Worm (Caenorhabditis elegans): ENCODE results near the gene C25F9.14.

C25F9.14 gene

DNA sequence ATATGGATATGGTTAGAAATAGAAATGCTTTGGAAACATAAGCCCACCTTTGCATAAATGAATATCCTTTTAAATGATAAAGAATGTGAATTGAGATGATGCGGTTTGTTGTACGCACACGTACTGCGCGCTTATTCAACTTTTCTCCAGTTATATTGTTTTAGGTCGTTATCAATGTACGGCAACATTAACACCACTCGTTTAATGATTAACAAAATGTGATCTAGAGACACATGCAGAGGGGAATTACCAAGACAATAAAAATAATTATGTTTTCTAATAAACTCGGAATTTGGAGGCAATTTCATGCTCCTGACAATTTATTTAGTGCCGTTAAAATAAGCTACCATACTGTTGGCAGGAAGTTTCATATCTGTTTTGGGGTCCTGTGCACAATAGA lies 9.2 kb downstream of the C25F9.14 start, which contains the start of gene M04C3.1:
TSS of gene M04C3.1 (minus strand) at position 164 of the 400 bp plus-strand sequence.
- no peak for TF ChIP-seq daf-16 (GFP tag; optimal IDR thresholded peaks at IDR 0.05)
- peak; percentile 71 for TF ChIP-seq daf-16 (tag; optimal IDR thresholded peaks at IDR 0.05)
- no peak for TF ChIP-seq R02D3.7 (tag; optimal IDR thresholded peaks at IDR 0.05)
- no peak for TF ChIP-seq zfp-3 (GFP tag; conservative IDR thresholded peaks at IDR 0.05)
- no peak for TF ChIP-seq rbr-2 (tag; optimal IDR thresholded peaks at IDR 0.05)
- no peak for TF ChIP-seq lir-3 (tag; optimal IDR thresholded peaks at IDR 0.05)
- TF ChIP-seq lin-39 (tag; optimal IDR thresholded peaks at IDR 0.05): no peak
- TF ChIP-seq ctbp-1 (GFP tag; IDR thresholded peaks at IDR 0.05): no peak
- no peak for TF ChIP-seq tra-1 (GFP tag; IDR thresholded peaks at IDR 0.05)
- no peak for TF ChIP-seq T20F7.1 (GFP tag; optimal IDR thresholded peaks at IDR 0.05)
- TF ChIP-seq ceh-62 (tag; optimal IDR thresholded peaks at IDR 0.05): no peak
- no peak for TF ChIP-seq mes-2 (tag; optimal IDR thresholded peaks at IDR 0.05; ENCODE audit: poor library complexity, severe bottlenecking)
- no peak for TF ChIP-seq mdt-29 (GFP tag; IDR thresholded peaks at IDR 0.05)
- peak; percentile 22 for TF ChIP-seq hlh-30 (tag; optimal IDR thresholded peaks at IDR 0.05; ENCODE audit: insufficient read depth)
- no peak for TF ChIP-seq hif-1 (tag; optimal IDR thresholded peaks at IDR 0.05)
- no peak for TF ChIP-seq hlh-11 (tag; optimal IDR thresholded peaks at IDR 0.05)
- TF ChIP-seq nhr-237 (tag; optimal IDR thresholded peaks at IDR 0.05): no peak
- peak; percentile 79 for TF ChIP-seq pqm-1 (tag; optimal IDR thresholded peaks at IDR 0.05)
- no peak for TF ChIP-seq daf-19 (GFP tag; conservative IDR thresholded peaks at IDR 0.05)
- peak in 1 of 2 experiments; percentile 5 for TF ChIP-seq lsy-2 (tag; optimal IDR thresholded peaks at IDR 0.05)
- no peak for TF ChIP-seq arid-1 (GFP tag; conservative IDR thresholded peaks at IDR 0.05)
- TF ChIP-seq pha-4 (GFP tag; IDR thresholded peaks at IDR 0.05): no peak
- no peak for TF ChIP-seq pha-4 (tag; optimal IDR thresholded peaks at IDR 0.05)
- no peak for TF ChIP-seq cey-2 (tag; optimal IDR thresholded peaks at IDR 0.05; ENCODE audit: borderline replicate concordance, insufficient read depth)
- TF ChIP-seq nhr-48 (tag; optimal IDR thresholded peaks at IDR 0.05): no peak
- no peak for TF ChIP-seq zag-1 (tag; optimal IDR thresholded peaks at IDR 0.05)
- TF ChIP-seq snpc-4 (tag; optimal IDR thresholded peaks at IDR 0.05): no peak
- TF ChIP-seq vab-7 (GFP tag; IDR thresholded peaks at IDR 0.05): no peak
- TF ChIP-seq fkh-10 (GFP tag; optimal IDR thresholded peaks at IDR 0.05): no peak
- TF ChIP-seq skn-1 (tag; optimal IDR thresholded peaks at IDR 0.05): no peak
- peak; percentile 72 for TF ChIP-seq php-3 (GFP tag; IDR thresholded peaks at IDR 0.05)
- TF ChIP-seq Y105C5A.15 (GFP tag; IDR thresholded peaks at IDR 0.05): no peak
- no peak for TF ChIP-seq ceh-82 (tag; optimal IDR thresholded peaks at IDR 0.05)
- TF ChIP-seq hmg-1.1 (GFP tag; IDR thresholded peaks at IDR 0.05): no peak
- TF ChIP-seq mxl-2 (GFP tag; conservative IDR thresholded peaks at IDR 0.05): no peak
- TF ChIP-seq nhr-6 (tag; optimal IDR thresholded peaks at IDR 0.05): no peak
- no peak for TF ChIP-seq mxl-3 (GFP tag; optimal IDR thresholded peaks at IDR 0.05)
- no peak for TF ChIP-seq aly-2 (tag; optimal IDR thresholded peaks at IDR 0.05)
- no peak for TF ChIP-seq aha-1 (tag)
- no peak for TF ChIP-seq set-16 (GFP tag; IDR thresholded peaks at IDR 0.05)
- no peak for TF ChIP-seq nhr-111 (GFP tag; optimal IDR thresholded peaks at IDR 0.05)
- peak; percentile 66 for TF ChIP-seq dve-1 (tag; optimal IDR thresholded peaks at IDR 0.05; ENCODE audit: insufficient read depth)
- TF ChIP-seq nhr-28 (tag; optimal IDR thresholded peaks at IDR 0.05): peak; percentile 49
- TF ChIP-seq mep-1 (tag; optimal IDR thresholded peaks at IDR 0.05): no peak
- peak; percentile 27; the same call in 1 of the 2 replicates for TF ChIP-seq dmd-6 (GFP tag; IDR thresholded peaks at IDR 0.05)
- TF ChIP-seq unc-62 (GFP tag; optimal IDR thresholded peaks at IDR 0.05 in 1 of 2): no peak
- TF ChIP-seq unc-62 (tag; optimal IDR thresholded peaks at IDR 0.05): no peak
